Fruit fly (Drosophila melanogaster) whole organism, embryonic: Measurements from ENCODE around the gene CG31638.

ENCODE experiments used
- CG10147 ChIP-seq: fragments of 200-800 bp; sonication (Bioruptor generic); optimal IDR thresholded peaks from 2 replicates; lab custom pipeline; 2019; ENCODE audit warnings: missing biosample characterization, mild to moderate bottlenecking, missing genetic modification characterization, moderate library complexity
- CG10209 ChIP-seq: fragments of 200-800 bp; sonication (Bioruptor generic); optimal IDR thresholded peaks from 3 replicates; lab custom pipeline; 2017; ENCODE audit warnings: missing biosample characterization, mild to moderate bottlenecking, missing genetic modification characterization, missing genetic modification reagents
- CG1024 ChIP-seq: fragments of 200-800 bp; sonication (Bioruptor generic); IDR thresholded peaks from 2 replicates; pipeline ENCODE4 v1.3.6; 2022; ENCODE audit warnings: missing biosample characterization, missing genetic modification characterization
- CG10543 ChIP-seq: fragments of 200-800 bp; sonication (Bioruptor generic); optimal IDR thresholded peaks from 3 replicates; lab custom pipeline; 2017; ENCODE audit warnings: missing biosample characterization, mild to moderate bottlenecking, missing genetic modification characterization, moderate library complexity
- CG12659 ChIP-seq: fragments of 200-800 bp; sonication (Bioruptor generic); optimal IDR thresholded peaks from 3 replicates; lab custom pipeline; 2017; ENCODE audit warnings: mild to moderate bottlenecking, missing biosample characterization, missing genetic modification reagents, missing genetic modification characterization
- CG14014 ChIP-seq: fragments of 200-800 bp; sonication (Bioruptor generic); IDR thresholded peaks from 2 replicates; pipeline ENCODE4 v1.3.6; 2022; ENCODE audit warnings: missing biosample characterization, missing genetic modification characterization
- CG14860 ChIP-seq: fragments of 200-800 bp; sonication (Bioruptor generic); IDR thresholded peaks from 3 replicates; pipeline ENCODE4 v1.3.6; 2022; ENCODE audit warnings: missing biosample characterization, missing genetic modification characterization; ENCODE audit not compliant: partially characterized antibody
- CG1529 ChIP-seq: fragments of 200-800 bp; sonication (Bioruptor generic); optimal IDR thresholded peaks from 3 replicates; lab custom pipeline; 2018; ENCODE audit warnings: missing biosample characterization, missing genetic modification characterization
- CG18262 ChIP-seq: fragments of 200-800 bp; optimal IDR thresholded peaks from 3 replicates; lab custom pipeline; 2019; ENCODE audit warnings: missing biosample characterization, mild to moderate bottlenecking, missing genetic modification characterization, moderate library complexity
- CG2129 ChIP-seq: fragments of 200-800 bp; sonication (Bioruptor generic); IDR thresholded peaks from 2 replicates; pipeline ENCODE4 v1.3.6; 2022; ENCODE audit warnings: missing biosample characterization, missing genetic modification characterization; ENCODE audit not compliant: partially characterized antibody
- CG2199 ChIP-seq: fragments of 200-800 bp; sonication (Bioruptor generic); IDR thresholded peaks from 3 replicates; pipeline ENCODE4 v1.3.6; 2022; ENCODE audit warnings: missing biosample characterization, missing genetic modification characterization
- CG2712 ChIP-seq: fragments of 200-800 bp; optimal IDR thresholded peaks from 3 replicates; lab custom pipeline; 2019; ENCODE audit warnings: missing biosample characterization, mild to moderate bottlenecking, missing genetic modification characterization, moderate library complexity
- CG3407 ChIP-seq: fragments of 200-800 bp; sonication (Bioruptor generic); optimal IDR thresholded peaks from 2 replicates; lab custom pipeline; 2018; ENCODE audit warnings: missing biosample characterization, mild to moderate bottlenecking, missing genetic modification characterization
- CG3726 ChIP-seq: fragments of 200-800 bp; sonication (Bioruptor generic); IDR thresholded peaks from 3 replicates; pipeline ENCODE4, ENCODE4 v1.3.6; 2022; ENCODE audit warnings: missing biosample characterization, missing genetic modification characterization
- CG4820 ChIP-seq: fragments of 200-800 bp; sonication (Bioruptor generic); optimal IDR thresholded peaks from 3 replicates; lab custom pipeline; 2016; ENCODE audit warnings: missing biosample characterization, missing genetic modification characterization
- CG6175 ChIP-seq: fragments of 200-800 bp; sonication (Bioruptor generic); IDR thresholded peaks from 3 replicates; pipeline ENCODE4 v1.3.6; 2022; ENCODE audit warnings: missing biosample characterization, missing genetic modification characterization
- CG7556 ChIP-seq: fragments of 200-800 bp; sonication (Bioruptor generic); optimal IDR thresholded peaks from 2 replicates; lab custom pipeline; 2017; ENCODE audit warnings: missing biosample characterization, mild to moderate bottlenecking, missing genetic modification characterization
- CG7839 ChIP-seq: fragments of 200-800 bp; sonication (Bioruptor generic); optimal IDR thresholded peaks from 3 replicates; lab custom pipeline; 2018; ENCODE audit warnings: missing biosample characterization, mild to moderate bottlenecking, missing genetic modification characterization, moderate library complexity
- CG8359 ChIP-seq: fragments of 200-800 bp; sonication (Bioruptor generic); optimal IDR thresholded peaks from 2 replicates; lab custom pipeline; 2017; ENCODE audit warnings: missing biosample characterization, mild to moderate bottlenecking, missing genetic modification characterization, borderline replicate concordance
- CG9727 ChIP-seq: fragments of 200-800 bp; sonication (Bioruptor generic); optimal IDR thresholded peaks from 3 replicates; lab custom pipeline; 2017; ENCODE audit warnings: missing biosample characterization, mild to moderate bottlenecking, missing genetic modification characterization
- CG9876 ChIP-seq: fragments of 200-800 bp; sonication (Bioruptor generic); optimal IDR thresholded peaks from 2 replicates; lab custom pipeline; 2016; ENCODE audit warnings: missing biosample characterization, missing genetic modification characterization
- D19B ChIP-seq: fragments of 200-800 bp; sonication (Bioruptor generic); optimal IDR thresholded peaks from 2 replicates; lab custom pipeline; 2017; ENCODE audit warnings: missing biosample characterization, mild to moderate bottlenecking, missing genetic modification characterization
- Dad ChIP-seq: fragments of 200-800 bp; sonication (Bioruptor generic); optimal IDR thresholded peaks from 3 replicates; lab custom pipeline; 2016; ENCODE audit warnings: missing biosample characterization, missing genetic modification characterization
- Doc3 ChIP-seq: fragments of 200-800 bp; sonication (Bioruptor generic); IDR thresholded peaks from 3 replicates; pipeline ENCODE4 v1.3.6; 2022; ENCODE audit warnings: missing biosample characterization, missing genetic modification characterization; ENCODE audit not compliant: partially characterized antibody
- Elba2 ChIP-seq: fragments of 200-800 bp; sonication (Bioruptor generic); optimal IDR thresholded peaks from 3 replicates; lab custom pipeline; 2016; ENCODE audit warnings: missing biosample characterization, missing genetic modification characterization
- Hr39 ChIP-seq: fragments of >200 bp; optimal IDR thresholded peaks from 2 replicates; lab custom pipeline; 2017
- Nf-YA ChIP-seq: fragments of 200-800 bp; sonication (Bioruptor generic); IDR thresholded peaks from 2 replicates; pipeline ENCODE4 v1.3.6; 2022; ENCODE audit warnings: missing biosample characterization, missing genetic modification characterization
- Tbp ChIP-seq: fragments of >200 bp; optimal IDR thresholded peaks from 2 replicates; lab custom pipeline; 2018; ENCODE audit warnings: missing biosample characterization, missing genetic modification characterization
- abd-A ChIP-seq: fragments of 200-800 bp; sonication (Bioruptor generic); optimal IDR thresholded peaks from 3 replicates; lab custom pipeline; 2019; ENCODE audit warnings: missing biosample characterization, mild to moderate bottlenecking, missing genetic modification characterization, moderate library complexity
- bcd ChIP-seq: fragments of 200-800 bp; sonication (Bioruptor generic); optimal IDR thresholded peaks from 2 replicates; lab custom pipeline; 2017; ENCODE audit warnings: missing biosample characterization, mild to moderate bottlenecking, missing genetic modification characterization
- dimm ChIP-seq: fragments of 200-800 bp; sonication (Bioruptor generic); IDR thresholded peaks from 2 replicates; pipeline ENCODE4 v1.3.6; 2022; ENCODE audit warnings: missing biosample characterization, missing genetic modification characterization
- dysf ChIP-seq: fragments of 200-800 bp; sonication (Bioruptor generic); IDR thresholded peaks from 3 replicates; pipeline ENCODE4 v1.3.6; 2022; ENCODE audit warnings: missing biosample characterization, missing genetic modification characterization
- ems ChIP-seq: fragments of 200-800 bp; sonication (Bioruptor generic); optimal IDR thresholded peaks from 3 replicates; lab custom pipeline; 2016; ENCODE audit warnings: missing biosample characterization, missing genetic modification characterization
- fru ChIP-seq: fragments of >200 bp; optimal IDR thresholded peaks from 2 replicates; lab custom pipeline; 2017
- gce ChIP-seq: fragments of 200-800 bp; sonication (Bioruptor generic); IDR thresholded peaks from 3 replicates; pipeline ENCODE4 v1.3.6; 2022; ENCODE audit warnings: missing biosample characterization, missing genetic modification characterization
- gcm ChIP-seq: fragments of 200-800 bp; sonication (Bioruptor generic); optimal IDR thresholded peaks from 2 replicates; lab custom pipeline; 2019; ENCODE audit warnings: missing biosample characterization, mild to moderate bottlenecking, missing genetic modification characterization, moderate library complexity
- gem ChIP-seq: fragments of 200-800 bp; sonication (Bioruptor generic); optimal IDR thresholded peaks from 2 replicates; lab custom pipeline; 2019; ENCODE audit warnings: missing biosample characterization, mild to moderate bottlenecking, missing genetic modification characterization, moderate library complexity
- gsb-n ChIP-seq: fragments of 200-800 bp; sonication (Bioruptor generic); optimal IDR thresholded peaks from 3 replicates; lab custom pipeline; 2018; ENCODE audit warnings: missing biosample characterization, mild to moderate bottlenecking, missing genetic modification characterization
- hkb ChIP-seq, 2 experiments: fragments of 200-800 bp in 1 of 2; fragments of >200 bp in 1 of 2; sonication (Bioruptor generic) in 1 of 2; IDR thresholded peaks in 1 of 2; optimal IDR thresholded peaks in 1 of 2; 2 replicates each; pipeline versions ENCODE4 v1.3.6 to Lab custom; 2017 to 2022; ENCODE audit warnings: missing biosample characterization in 1 of 2, missing genetic modification characterization in 1 of 2
- knrl ChIP-seq: fragments of 200-800 bp; sonication (Bioruptor generic); IDR thresholded peaks from 3 replicates; pipeline ENCODE4 v1.3.6; 2022; ENCODE audit warnings: missing biosample characterization, missing genetic modification characterization; ENCODE audit not compliant: partially characterized antibody
- lmd ChIP-seq: fragments of 200-800 bp; sonication (Bioruptor generic); IDR thresholded peaks from 2 replicates; pipeline ENCODE4 v1.3.6; 2022; ENCODE audit warnings: missing biosample characterization, missing genetic modification characterization
- nom ChIP-seq: fragments of 200-800 bp; sonication (Bioruptor generic); optimal IDR thresholded peaks from 2 replicates; lab custom pipeline; 2017; ENCODE audit warnings: missing biosample characterization, missing genetic modification characterization, mild to moderate bottlenecking, moderate library complexity, missing genetic modification reagents
- odd ChIP-seq: fragments of 200-800 bp; sonication (Bioruptor generic); optimal IDR thresholded peaks from 2 replicates; lab custom pipeline; 2017; ENCODE audit warnings: missing biosample characterization, mild to moderate bottlenecking, missing genetic modification characterization
- otp ChIP-seq: fragments of 200-800 bp; sonication (Bioruptor generic); IDR thresholded peaks from 3 replicates; pipeline ENCODE4, ENCODE4 v1.3.6; 2022; ENCODE audit warnings: missing biosample characterization, missing genetic modification characterization
- pb ChIP-seq: fragments of 200-800 bp; sonication (Bioruptor generic); optimal IDR thresholded peaks from 3 replicates; lab custom pipeline; 2016; ENCODE audit warnings: missing biosample characterization, missing genetic modification characterization
- sqz ChIP-seq: fragments of 200-800 bp; sonication (Bioruptor generic); optimal IDR thresholded peaks from 3 replicates; lab custom pipeline; 2018; ENCODE audit warnings: missing biosample characterization, mild to moderate bottlenecking, missing genetic modification characterization
- tna ChIP-seq: fragments of 200-800 bp; sonication (Bioruptor generic); IDR thresholded peaks from 2 replicates; pipeline ENCODE4 v1.3.6; 2022; ENCODE audit warnings: missing biosample characterization, missing genetic modification characterization; ENCODE audit not compliant: partially characterized antibody
- ttk ChIP-seq: fragments of 200-800 bp; sonication (Bioruptor generic); IDR thresholded peaks from 2 replicates; pipeline ENCODE4 v2.1.2; 2022; ENCODE audit warnings: missing biosample characterization, missing genetic modification characterization
- zf30C ChIP-seq: fragments of 200-800 bp; sonication (Bioruptor generic); optimal IDR thresholded peaks from 3 replicates; lab custom pipeline; 2018; ENCODE audit warnings: missing biosample characterization, mild to moderate bottlenecking, missing genetic modification characterization

CG31638 gene

dm6 chr2L:6455955-6456599 is 34.8 kb upstream of the CG31638 start, which contains the start of gene frj (continued):
- TF ChIP-seq D19B (GFP tag; lab: Kevin White, UChicago) (peak; percentile 4), Dad (GFP tag; lab: Kevin White, UChicago) (peak; percentile 37), CG1529 (no peak), Doc3 (GFP tag; lab: Robert Waterston, UW) (0 out of 3 replicates have a peak, but pooled peaks have one; percentile 59), ttk (GFP tag; lab: Robert Waterston, UW) (peak; percentile 51; the same call in 1 of the 2 replicates), hkb (optimal IDR thresholded peaks at IDR 0.05; lab: Kevin White, UChicago) (peak; percentile 55), hkb (GFP tag; IDR thresholded peaks at IDR 0.05; lab: Robert Waterston, UW) (peak; percentile 28; the same call in 1 of the 2 replicates), Nf-YA (no peak), zf30C (GFP tag; lab: Kevin White, UChicago) (no peak), CG4820 (peak; percentile 49), CG10209 (peak; percentile 53), CG7839 (peak; percentile 73), CG3726 (GFP tag; lab: Robert Waterston, UW) (0 out of 3 replicates have a peak, but pooled peaks have one; percentile 61), tna (GFP tag; lab: Robert Waterston, UW) (no peak), pb (GFP tag; lab: Kevin White, UChicago) (peak; percentile 41), Elba2 (GFP tag; lab: Kevin White, UChicago) (no peak), abd-A (tag; lab: Kevin White, UChicago) (no peak), Hr39 (no peak), CG8359 (GFP tag; lab: Kevin White, UChicago) (no peak), CG9727 (GFP tag; lab: Kevin White, UChicago) (peak; percentile 75), sqz (GFP tag; lab: Kevin White, UChicago) (no peak), knrl (GFP tag; lab: Robert Waterston, UW) (peak; percentile 78), otp (GFP tag; lab: Robert Waterston, UW) (peak; percentile 67; the same call in 2 of the 3 replicates), CG10543 (peak; percentile 6), gsb-n (tag; lab: Kevin White, UChicago) (peak; percentile 39), CG2712 (tag; lab: Kevin White, UChicago) (peak; percentile 72), CG2129 (no peak), Tbp (no peak), CG1024 (GFP tag; lab: Robert Waterston, UW) (peak; percentile 79), gcm (peak; percentile 10), CG18262 (tag; lab: Kevin White, UChicago) (peak; percentile 49), CG6175 (0 out of 3 replicates have a peak, but pooled peaks have one; percentile 41), dimm (GFP tag; lab: Robert Waterston, UW) (no peak), fru (lab: Kevin White, UChicago) (no peak), lmd (GFP tag; lab: Robert Waterston, UW) (peak; percentile 76), CG12659 (GFP tag; lab: Kevin White, UChicago) (peak; percentile 82), bcd (peak; percentile 68), odd (GFP tag; lab: Kevin White, UChicago) (no peak), CG9876 (GFP tag; lab: Kevin White, UChicago) (peak; percentile 81), CG10147 (peak; percentile 50), nom (GFP tag; lab: Kevin White, UChicago) (no peak), gce (GFP tag; lab: Robert Waterston, UW) (no peak), CG2199 (GFP tag; lab: Robert Waterston, UW) (no peak), gem (tag; lab: Kevin White, UChicago) (peak; percentile 76), CG14014 (GFP tag; lab: Robert Waterston, UW) (peak; percentile 64), dysf (GFP tag; lab: Robert Waterston, UW) (peak; percentile 62), CG7556 (GFP tag; lab: Kevin White, UChicago) (peak; percentile 32), CG14860 (GFP tag; lab: Robert Waterston, UW) (peak; percentile 60; the same call in 2 of the 3 replicates), CG3407 (GFP tag; lab: Kevin White, UChicago) (no peak), ems (peak; percentile 56)
